Fruit fly (Drosophila melanogaster) whole organism, adult: ENCODE data around the gene mRpS7.

Source experiments
- CG1620 ChIP-seq: fragments of 200-800 bp; sonication (Bioruptor generic); optimal IDR thresholded peaks from 2 replicates; lab custom pipeline; 2016; ENCODE audit warnings: missing biosample characterization, missing genetic modification characterization
- CG7045 ChIP-seq: fragments of 200-800 bp; sonication (Bioruptor generic); optimal IDR thresholded peaks from 2 replicates; lab custom pipeline; 2017; ENCODE audit warnings: missing biosample characterization, mild to moderate bottlenecking, missing genetic modification characterization
- kay ChIP-seq: fragments of 200-800 bp; sonication (Bioruptor generic); peaks from one replicate; lab custom pipeline; 2016; ENCODE audit warnings: missing biosample characterization, missing genetic modification characterization, borderline replicate concordance

- TF ChIP-seq CG7045 (GFP tag; lab: Kevin White, UChicago) (no peak), CG1620 (GFP tag; lab: Kevin White, UChicago) (no peak), kay (GFP tag; lab: Kevin White, UChicago) (peak; percentile 86)
Measured at dm6 chr2L:10403803-10404315, 17.4 kb downstream of the mRpS7 start.
